Fruit fly (Drosophila melanogaster) whole organism, embryonic: ENCODE results near the gene CG13012.

Experiments used
- Asciz ChIP-seq: fragments of 200-800 bp; sonication (Bioruptor generic); optimal IDR thresholded peaks from 2 replicates; lab custom pipeline; 2017; ENCODE audit warnings: missing biosample characterization, mild to moderate bottlenecking, missing genetic modification characterization, missing genetic modification reagents
- Atf-2 ChIP-seq: fragments of 200-800 bp; sonication (Bioruptor generic); optimal IDR thresholded peaks from 2 replicates; lab custom pipeline; 2016; ENCODE audit warnings: missing biosample characterization, missing genetic modification characterization
- CG10267 ChIP-seq: fragments of 200-800 bp; sonication (Bioruptor generic); optimal IDR thresholded peaks from 2 replicates; lab custom pipeline; 2018; ENCODE audit warnings: missing biosample characterization, mild to moderate bottlenecking, missing genetic modification characterization, moderate library complexity
- CG10431 ChIP-seq: fragments of 200-800 bp; sonication (Bioruptor generic); optimal IDR thresholded peaks from 3 replicates; lab custom pipeline; 2018; ENCODE audit warnings: missing biosample characterization, mild to moderate bottlenecking, missing genetic modification characterization
- CG17385 ChIP-seq: fragments of 200-800 bp; sonication (Bioruptor generic); optimal IDR thresholded peaks from 3 replicates; lab custom pipeline; 2018; ENCODE audit warnings: missing biosample characterization, mild to moderate bottlenecking, missing genetic modification characterization
- CG17568 ChIP-seq: fragments of 200-800 bp; sonication (Bioruptor generic); optimal IDR thresholded peaks from 2 replicates; lab custom pipeline; 2018; ENCODE audit warnings: missing biosample characterization, mild to moderate bottlenecking, missing genetic modification characterization, moderate library complexity
- CG18599 ChIP-seq: fragments of 200-800 bp; sonication (Bioruptor generic); optimal IDR thresholded peaks from 3 replicates; lab custom pipeline; 2017; ENCODE audit warnings: missing biosample characterization, missing genetic modification characterization, mild to moderate bottlenecking, moderate library complexity, missing genetic modification reagents
- CG30403 ChIP-seq: fragments of 200-800 bp; sonication (Bioruptor generic); optimal IDR thresholded peaks from 3 replicates; lab custom pipeline; 2016; ENCODE audit warnings: missing biosample characterization, missing genetic modification characterization
- CG3281 ChIP-seq: fragments of 200-800 bp; sonication (Bioruptor generic); optimal IDR thresholded peaks from 3 replicates; lab custom pipeline; 2017; ENCODE audit warnings: missing biosample characterization, mild to moderate bottlenecking, missing genetic modification characterization
- CG43689 ChIP-seq: fragments of 200-800 bp; sonication (Bioruptor generic); IDR thresholded peaks from 2 replicates; pipeline ENCODE4 v1.3.6; 2022; ENCODE audit warnings: missing biosample characterization, missing genetic modification characterization
- CG4424 ChIP-seq: fragments of 200-800 bp; sonication (Bioruptor generic); optimal IDR thresholded peaks from 3 replicates; lab custom pipeline; 2016; ENCODE audit warnings: missing biosample characterization, missing genetic modification characterization
- CG4617 ChIP-seq: fragments of 200-800 bp; sonication (Bioruptor generic); optimal IDR thresholded peaks from 3 replicates; lab custom pipeline; 2016; ENCODE audit warnings: missing biosample characterization, missing genetic modification characterization, borderline replicate concordance
- CG7839 ChIP-seq: fragments of 200-800 bp; sonication (Bioruptor generic); optimal IDR thresholded peaks from 3 replicates; lab custom pipeline; 2018; ENCODE audit warnings: missing biosample characterization, mild to moderate bottlenecking, missing genetic modification characterization, moderate library complexity
- CG8281 ChIP-seq: fragments of 200-800 bp; sonication (Bioruptor generic); optimal IDR thresholded peaks from 2 replicates; lab custom pipeline; 2018; ENCODE audit warnings: missing biosample characterization, mild to moderate bottlenecking, missing genetic modification characterization, moderate library complexity
- CG8765 ChIP-seq: fragments of 200-800 bp; sonication (Bioruptor generic); IDR thresholded peaks from 2 replicates; pipeline ENCODE4 v1.3.6; 2022; ENCODE audit warnings: missing biosample characterization, missing genetic modification characterization
- Deaf1 ChIP-seq: fragments of 200-800 bp; optimal IDR thresholded peaks from 3 replicates; lab custom pipeline; 2019; ENCODE audit warnings: missing biosample characterization, mild to moderate bottlenecking, missing genetic modification characterization, moderate library complexity
- Fer1 ChIP-seq: fragments of 200-800 bp; sonication (Bioruptor generic); optimal IDR thresholded peaks from 2 replicates; lab custom pipeline; 2017; ENCODE audit warnings: missing biosample characterization, mild to moderate bottlenecking, missing genetic modification characterization
- GATAe ChIP-seq: fragments of 200-800 bp; sonication (Bioruptor generic); conservative IDR thresholded peaks from 2 replicates; pipeline ENCODE4 v1.3.6; 2022; ENCODE audit warnings: missing biosample characterization, missing genetic modification characterization
- Hr39 ChIP-seq: fragments of >200 bp; optimal IDR thresholded peaks from 2 replicates; lab custom pipeline; 2017
- Meics ChIP-seq: fragments of 200-800 bp; sonication (Bioruptor generic); optimal IDR thresholded peaks from 2 replicates; lab custom pipeline; 2017; ENCODE audit warnings: missing biosample characterization, mild to moderate bottlenecking, missing genetic modification characterization
- Neu2 ChIP-seq: fragments of 200-800 bp; sonication (Bioruptor generic); optimal IDR thresholded peaks from 3 replicates; lab custom pipeline; 2016; ENCODE audit warnings: missing biosample characterization, missing genetic modification characterization, borderline replicate concordance
- PHDP ChIP-seq: fragments of 200-800 bp; sonication (Bioruptor generic); optimal IDR thresholded peaks from 3 replicates; lab custom pipeline; 2018; ENCODE audit warnings: missing biosample characterization, mild to moderate bottlenecking, missing genetic modification characterization, moderate library complexity
- Pdp1 ChIP-seq, 2 experiments: fragments of 200-800 bp; sonication (Bioruptor generic); optimal IDR thresholded peaks; 3 replicates each; lab custom pipeline; 2016; ENCODE audit warnings: missing biosample characterization in 2 of 2, missing genetic modification characterization in 2 of 2, mild to moderate bottlenecking in 1 of 2, moderate library complexity in 1 of 2
- Ssrp ChIP-seq: fragments of 200-800 bp; sonication (Bioruptor generic); optimal IDR thresholded peaks from 2 replicates; lab custom pipeline; 2018; ENCODE audit warnings: missing biosample characterization, mild to moderate bottlenecking, missing genetic modification characterization, moderate library complexity
- abd-A ChIP-seq: fragments of 200-800 bp; sonication (Bioruptor generic); optimal IDR thresholded peaks from 3 replicates; lab custom pipeline; 2019; ENCODE audit warnings: missing biosample characterization, mild to moderate bottlenecking, missing genetic modification characterization, moderate library complexity
- cg ChIP-seq: fragments of 200-800 bp; sonication (Bioruptor generic); optimal IDR thresholded peaks from 3 replicates; lab custom pipeline; 2019; ENCODE audit warnings: missing biosample characterization, mild to moderate bottlenecking, missing genetic modification characterization, moderate library complexity
- exex ChIP-seq: fragments of 200-800 bp; sonication (Bioruptor generic); optimal IDR thresholded peaks from 4 replicates; lab custom pipeline; 2018; ENCODE audit warnings: missing biosample characterization, mild to moderate bottlenecking, missing genetic modification characterization, moderate library complexity
- fd102C ChIP-seq: fragments of 200-800 bp; sonication (Bioruptor generic); optimal IDR thresholded peaks from 2 replicates; lab custom pipeline; 2018; ENCODE audit warnings: missing biosample characterization, mild to moderate bottlenecking, missing genetic modification characterization, moderate library complexity
- gcm2 ChIP-seq: fragments of 200-800 bp; sonication (Bioruptor generic); optimal IDR thresholded peaks from 2 replicates; lab custom pipeline; 2016; ENCODE audit warnings: missing biosample characterization, missing genetic modification characterization
- grn ChIP-seq: fragments of 200-800 bp; sonication (Bioruptor generic); optimal IDR thresholded peaks from 3 replicates; lab custom pipeline; 2017; ENCODE audit warnings: missing biosample characterization, missing genetic modification characterization
- her ChIP-seq: fragments of 200-800 bp; sonication (Bioruptor generic); optimal IDR thresholded peaks from 2 replicates; lab custom pipeline; 2016; ENCODE audit warnings: missing biosample characterization, missing genetic modification characterization
- lab ChIP-seq: fragments of 200-800 bp; sonication (Bioruptor generic); optimal IDR thresholded peaks from 3 replicates; lab custom pipeline; 2017; ENCODE audit warnings: missing biosample characterization, missing genetic modification characterization, mild to moderate bottlenecking, moderate library complexity, missing genetic modification reagents
- lilli ChIP-seq: fragments of 200-800 bp; sonication (Bioruptor generic); optimal IDR thresholded peaks from 3 replicates; lab custom pipeline; 2016; ENCODE audit warnings: missing biosample characterization, missing genetic modification characterization
- nmo ChIP-seq: fragments of 200-800 bp; sonication (Bioruptor generic); optimal IDR thresholded peaks from 2 replicates; lab custom pipeline; 2018; ENCODE audit warnings: missing biosample characterization, mild to moderate bottlenecking, missing genetic modification characterization, moderate library complexity
- nom ChIP-seq: fragments of 200-800 bp; sonication (Bioruptor generic); optimal IDR thresholded peaks from 2 replicates; lab custom pipeline; 2017; ENCODE audit warnings: missing biosample characterization, missing genetic modification characterization, mild to moderate bottlenecking, moderate library complexity, missing genetic modification reagents
- otp ChIP-seq: fragments of 200-800 bp; sonication (Bioruptor generic); IDR thresholded peaks from 3 replicates; pipeline ENCODE4, ENCODE4 v1.3.6; 2022; ENCODE audit warnings: missing biosample characterization, missing genetic modification characterization
- sens ChIP-seq: fragments of 200-800 bp; sonication (Bioruptor generic); peaks from one replicate; lab custom pipeline; 2016; ENCODE audit warnings: missing biosample characterization, missing genetic modification characterization
- seq ChIP-seq: fragments of 200-800 bp; sonication (Bioruptor generic); IDR thresholded peaks from 2 replicates; pipeline ENCODE4 v1.3.6; 2022; ENCODE audit warnings: missing biosample characterization, missing genetic modification characterization
- shn ChIP-seq: fragments of 200-800 bp; sonication (Bioruptor generic); optimal IDR thresholded peaks from 3 replicates; lab custom pipeline; 2016; ENCODE audit warnings: missing biosample characterization, missing genetic modification characterization
- sug ChIP-seq: fragments of 200-800 bp; optimal IDR thresholded peaks from 2 replicates; lab custom pipeline; 2019; ENCODE audit warnings: missing biosample characterization, mild to moderate bottlenecking, missing genetic modification characterization, moderate library complexity

CG13012 gene

DNA sequence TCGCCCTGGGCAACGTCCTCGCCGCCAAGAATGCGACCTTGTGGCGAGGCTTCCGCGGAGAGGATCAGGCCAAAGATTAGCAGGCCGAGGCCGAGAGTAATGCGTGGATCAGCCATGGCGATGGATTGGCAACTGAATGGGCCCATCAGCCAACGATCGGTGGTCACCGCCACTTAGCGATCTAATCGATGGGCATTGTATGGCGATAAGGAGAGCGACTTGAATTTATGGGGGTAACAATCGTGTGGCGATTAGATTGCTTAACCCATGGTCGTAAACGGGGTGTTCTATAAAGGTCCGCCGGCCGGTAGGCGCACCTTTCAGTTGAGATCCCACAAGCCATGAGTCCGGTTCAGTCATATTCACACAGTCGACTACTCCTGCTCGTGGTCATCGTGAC lies 27.2 kb upstream of the CG13012 start, which contains the start of the genes CG9673 and CG4653 (continued):
- TF ChIP-seq gcm2 (GFP tag; lab: Kevin White, UChicago) (no peak), CG43689 (GFP tag; lab: Robert Waterston, UW) (no peak)

DNA sequence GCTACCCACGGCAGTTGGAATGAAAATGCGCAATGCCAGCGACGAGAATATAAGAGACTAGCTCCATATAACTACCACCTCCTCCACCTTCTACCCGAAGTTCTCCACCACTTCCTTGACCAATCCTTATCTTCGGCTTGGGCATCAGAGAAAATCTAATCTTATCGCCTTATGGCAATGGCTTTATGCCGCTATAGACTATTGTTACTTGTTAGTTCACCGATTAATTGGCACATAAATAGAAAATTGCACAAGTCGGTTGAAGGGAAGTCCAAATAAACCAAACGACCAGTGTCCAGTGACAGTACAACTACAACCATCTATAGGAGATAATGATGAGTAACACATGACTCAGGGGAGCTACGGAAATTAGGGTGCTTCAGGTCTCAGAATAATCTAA lies 25.4 kb upstream of the CG13012 start, which contains the start of gene sphe:
TSS of gene sphe (minus strand) at position 32 of the 400 bp plus-strand sequence.
- no peak for TF ChIP-seq lilli (GFP tag; lab: Kevin White, UChicago)
- no peak for TF ChIP-seq abd-A (tag; lab: Kevin White, UChicago)
- peak; percentile 9 for TF ChIP-seq sug (tag; lab: Kevin White, UChicago)
- TF ChIP-seq exex (tag; lab: Kevin White, UChicago): peak; percentile 61
- no peak for TF ChIP-seq CG17568 (GFP tag; lab: Kevin White, UChicago)
- TF ChIP-seq GATAe: peak; percentile 46
- TF ChIP-seq Hr39 (lab: Kevin White, UChicago): no peak
- TF ChIP-seq grn (GFP tag; lab: Kevin White, UChicago): peak; percentile 35
- TF ChIP-seq Ssrp: no peak
- TF ChIP-seq her (GFP tag; lab: Kevin White, UChicago): no peak
- no peak for TF ChIP-seq Neu2 (GFP tag; lab: Kevin White, UChicago)

DNA sequence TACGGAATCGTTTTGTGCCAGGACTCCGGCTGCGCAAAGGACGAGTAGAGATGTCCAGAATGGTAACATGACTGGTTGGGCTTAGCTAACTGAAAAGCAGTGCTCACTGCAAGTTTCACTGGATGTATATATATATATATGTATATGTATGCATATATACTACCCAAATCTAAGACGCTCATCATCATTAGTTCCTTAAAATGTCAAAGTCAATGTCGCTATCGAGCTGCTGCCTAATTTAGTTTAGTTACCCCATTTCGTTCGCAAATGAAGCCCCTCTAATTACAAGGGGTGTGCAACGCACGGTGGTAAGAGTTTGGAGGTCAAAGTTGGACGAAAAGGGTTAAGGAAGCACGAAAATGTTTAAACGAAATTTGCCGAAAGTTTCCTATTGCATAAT lies 23.5 kb upstream of the CG13012 start, which contains the start of gene CG9676:
TSS of gene CG9676 (minus strand) at position 101 of the 400 bp plus-strand sequence.
- no peak for TF ChIP-seq CG4617 (GFP tag; lab: Kevin White, UChicago)
- TF ChIP-seq otp: no peak
- no peak for TF ChIP-seq cg (GFP tag; lab: Kevin White, UChicago)
- TF ChIP-seq nom (GFP tag; lab: Kevin White, UChicago): no peak

DNA sequence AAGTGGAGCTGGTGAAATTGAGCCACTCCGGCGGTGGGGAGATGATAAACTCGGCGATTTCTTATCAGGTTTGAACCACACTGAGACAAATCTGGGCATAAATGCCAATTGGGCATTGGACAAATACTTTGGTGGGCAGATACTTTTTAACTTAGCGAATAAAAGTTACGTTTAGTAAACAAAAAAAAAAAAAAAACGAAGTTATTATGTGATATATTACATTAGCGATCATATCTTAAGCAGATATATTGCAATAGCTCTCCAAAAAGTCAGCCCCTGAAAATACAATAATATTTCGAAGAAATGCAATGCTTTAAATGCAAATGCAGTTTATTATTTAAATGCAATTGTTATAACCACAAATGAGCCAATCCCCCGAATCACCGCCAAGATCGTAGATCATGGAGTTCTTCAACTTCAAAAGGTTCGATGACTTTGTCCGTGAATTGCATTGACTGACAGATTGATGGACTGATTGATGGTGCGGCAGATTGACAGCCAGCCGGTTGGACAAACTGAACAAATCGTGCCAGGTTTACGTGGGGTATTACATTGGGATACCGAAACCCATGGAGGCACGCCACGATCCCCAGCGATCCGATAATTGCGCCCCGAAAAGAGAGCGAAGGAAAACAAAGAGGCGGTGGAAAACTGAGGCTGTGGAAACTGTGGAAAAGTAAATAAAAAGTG lies 21.5 kb upstream of the CG13012 start:
- peak; percentile 97 for TF ChIP-seq CG8281 (tag; lab: Kevin White, UChicago)
- no peak for TF ChIP-seq fd102C (GFP tag; lab: Kevin White, UChicago)
- no peak for TF ChIP-seq seq

- no peak for TF ChIP-seq CG10267 (tag; lab: Kevin White, UChicago)
- peak; percentile 17 for TF ChIP-seq lab
- TF ChIP-seq Asciz: no peak
- peak; percentile 48 for TF ChIP-seq sens (GFP tag; lab: Kevin White, UChicago)
- no peak for TF ChIP-seq Atf-2 (GFP tag; lab: Kevin White, UChicago)
- no peak for TF ChIP-seq Deaf1 (tag; lab: Kevin White, UChicago)
- TF ChIP-seq Fer1 (GFP tag; lab: Kevin White, UChicago): peak; percentile 21
- peak; percentile 40 for TF ChIP-seq Meics (GFP tag; lab: Kevin White, UChicago)
- no peak for TF ChIP-seq CG8765 (GFP tag; lab: Robert Waterston, UW)
- no peak for TF ChIP-seq CG10431 (GFP tag; lab: Kevin White, UChicago)
- TF ChIP-seq PHDP (tag; lab: Kevin White, UChicago): peak; percentile 15
- TF ChIP-seq CG18599 (GFP tag; lab: Kevin White, UChicago): peak; percentile 40
- peak; percentile 3 for TF ChIP-seq CG7839 (tag; lab: Kevin White, UChicago)
- peak; percentile 24 for TF ChIP-seq CG3281
- TF ChIP-seq Pdp1 (GFP tag; optimal IDR thresholded peaks at IDR 0.05; lab: Kevin White, UChicago): peak in 1 of 2 experiments; percentile 57
- no peak for TF ChIP-seq shn (GFP tag; lab: Kevin White, UChicago)
- TF ChIP-seq CG17385 (GFP tag; lab: Kevin White, UChicago): peak; percentile 13
- peak; percentile 7 for TF ChIP-seq CG30403
- no peak for TF ChIP-seq CG4424 (GFP tag; lab: Kevin White, UChicago)
- TF ChIP-seq nmo (GFP tag; lab: Kevin White, UChicago): peak; percentile 21
Observed at dm6 chrX:16696614-16697519, 20.3 kb upstream of the CG13012 start.
